Fruit fly (Drosophila melanogaster) whole organism, embryonic: Measurements from ENCODE around the gene Mgat4a.

Source experiments
- Atf3 ChIP-seq: fragments of 200-800 bp; sonication (Bioruptor generic); optimal IDR thresholded peaks from 3 replicates; lab custom pipeline; 2016; ENCODE audit warnings: missing biosample characterization, missing genetic modification characterization
- B-H2 ChIP-seq: fragments of 200-800 bp; sonication (Bioruptor generic); optimal IDR thresholded peaks from 2 replicates; lab custom pipeline; 2018; ENCODE audit warnings: missing biosample characterization, mild to moderate bottlenecking, missing genetic modification characterization
- Bgb ChIP-seq: fragments of 200-800 bp; sonication (Bioruptor generic); IDR thresholded peaks from 2 replicates; pipeline ENCODE4 v1.3.6; 2022; ENCODE audit warnings: missing biosample characterization, missing genetic modification characterization; ENCODE audit not compliant: partially characterized antibody
- CG10209 ChIP-seq: fragments of 200-800 bp; sonication (Bioruptor generic); optimal IDR thresholded peaks from 3 replicates; lab custom pipeline; 2017; ENCODE audit warnings: missing biosample characterization, mild to moderate bottlenecking, missing genetic modification characterization, missing genetic modification reagents
- CG10267 ChIP-seq: fragments of 200-800 bp; sonication (Bioruptor generic); optimal IDR thresholded peaks from 2 replicates; lab custom pipeline; 2018; ENCODE audit warnings: missing biosample characterization, mild to moderate bottlenecking, missing genetic modification characterization, moderate library complexity
- CG10274 ChIP-seq: fragments of 200-800 bp; sonication (Bioruptor generic); optimal IDR thresholded peaks from 3 replicates; lab custom pipeline; 2017; ENCODE audit warnings: missing biosample characterization, mild to moderate bottlenecking, missing genetic modification characterization
- CG10321 ChIP-seq: fragments of 200-800 bp; sonication (Bioruptor generic); IDR thresholded peaks from 2 replicates; pipeline ENCODE4 v1.3.6; 2022; ENCODE audit warnings: missing biosample characterization, missing genetic modification characterization
- CG10366 ChIP-seq: fragments of 200-800 bp; sonication (Bioruptor generic); IDR thresholded peaks from 2 replicates; pipeline ENCODE4 v1.3.6; 2022; ENCODE audit warnings: missing biosample characterization, missing genetic modification characterization
- CG10979 ChIP-seq: fragments of 200-800 bp; sonication (Bioruptor generic); optimal IDR thresholded peaks from 2 replicates; lab custom pipeline; 2018; ENCODE audit warnings: missing biosample characterization, mild to moderate bottlenecking, missing genetic modification characterization, moderate library complexity
- CG11456 ChIP-seq: fragments of 200-800 bp; sonication (Bioruptor generic); IDR thresholded peaks from 3 replicates; pipeline ENCODE4 v1.3.6; 2022; ENCODE audit warnings: missing biosample characterization, missing genetic modification characterization
- CG12391 ChIP-seq: fragments of 200-800 bp; sonication (Bioruptor generic); optimal IDR thresholded peaks from 3 replicates; lab custom pipeline; 2018; ENCODE audit warnings: missing biosample characterization, mild to moderate bottlenecking, missing genetic modification characterization, moderate library complexity
- CG12744 ChIP-seq: fragments of 200-800 bp; sonication (Bioruptor generic); optimal IDR thresholded peaks from 2 replicates; lab custom pipeline; 2016; ENCODE audit warnings: missing biosample characterization, missing genetic modification characterization
- CG13894 ChIP-seq: fragments of 200-800 bp; sonication (Bioruptor generic); optimal IDR thresholded peaks from 3 replicates; lab custom pipeline; 2018; ENCODE audit warnings: missing biosample characterization, mild to moderate bottlenecking, missing genetic modification characterization, moderate library complexity
- CG2116 ChIP-seq: fragments of 200-800 bp; sonication (Bioruptor generic); optimal IDR thresholded peaks from 3 replicates; lab custom pipeline; 2018; ENCODE audit warnings: missing biosample characterization, mild to moderate bottlenecking, missing genetic modification characterization
- CG30431 ChIP-seq: fragments of 200-800 bp; sonication (Bioruptor generic); optimal IDR thresholded peaks from 2 replicates; lab custom pipeline; 2017; ENCODE audit warnings: missing biosample characterization, missing genetic modification characterization
- CG33213 ChIP-seq: fragments of 200-800 bp; sonication (Bioruptor generic); optimal IDR thresholded peaks from 3 replicates; lab custom pipeline; 2016; ENCODE audit warnings: missing biosample characterization, missing genetic modification characterization
- CG33557 ChIP-seq: fragments of 200-800 bp; sonication (Bioruptor generic); optimal IDR thresholded peaks from 2 replicates; lab custom pipeline; 2019; ENCODE audit warnings: missing biosample characterization, mild to moderate bottlenecking, missing genetic modification characterization, moderate library complexity
- CG3407 ChIP-seq: fragments of 200-800 bp; sonication (Bioruptor generic); optimal IDR thresholded peaks from 2 replicates; lab custom pipeline; 2018; ENCODE audit warnings: missing biosample characterization, mild to moderate bottlenecking, missing genetic modification characterization
- CG3847 ChIP-seq: fragments of 200-800 bp; sonication (Bioruptor generic); IDR thresholded peaks from 2 replicates; pipeline ENCODE4 v1.3.6; 2022; ENCODE audit warnings: missing biosample characterization, missing genetic modification characterization
- CG8290 ChIP-seq, 3 experiments: fragments of 200-800 bp; sonication (Bioruptor generic); optimal IDR thresholded peaks; 2 replicates each; lab custom pipeline; 2016 to 2019; ENCODE audit warnings: missing biosample characterization in 3 of 3, missing genetic modification characterization in 3 of 3, mild to moderate bottlenecking in 2 of 3, moderate library complexity in 1 of 3
- CG8359 ChIP-seq: fragments of 200-800 bp; sonication (Bioruptor generic); optimal IDR thresholded peaks from 2 replicates; lab custom pipeline; 2017; ENCODE audit warnings: missing biosample characterization, mild to moderate bottlenecking, missing genetic modification characterization, borderline replicate concordance
- CG9932 ChIP-seq: fragments of 200-800 bp; sonication (Bioruptor generic); IDR thresholded peaks from 2 replicates; pipeline ENCODE4 v1.3.6; 2022; ENCODE audit warnings: missing biosample characterization, missing genetic modification characterization
- D19B ChIP-seq: fragments of 200-800 bp; sonication (Bioruptor generic); optimal IDR thresholded peaks from 2 replicates; lab custom pipeline; 2017; ENCODE audit warnings: missing biosample characterization, mild to moderate bottlenecking, missing genetic modification characterization
- Doc2 ChIP-seq: fragments of 200-800 bp; sonication (Bioruptor generic); IDR thresholded peaks from 2 replicates; pipeline ENCODE4 v1.3.6; 2022; ENCODE audit warnings: missing biosample characterization, missing genetic modification characterization
- Dp ChIP-seq: fragments of 200-800 bp; sonication (Bioruptor generic); optimal IDR thresholded peaks from 2 replicates; lab custom pipeline; 2018; ENCODE audit warnings: missing biosample characterization, mild to moderate bottlenecking, missing genetic modification characterization, moderate library complexity
- HLH54F ChIP-seq: fragments of 200-800 bp; sonication (Bioruptor generic); optimal IDR thresholded peaks from 3 replicates; lab custom pipeline; 2016; ENCODE audit warnings: missing biosample characterization, missing genetic modification characterization
- HLHmδ ChIP-seq: fragments of 200-800 bp; sonication (Bioruptor generic); optimal IDR thresholded peaks from 2 replicates; lab custom pipeline; 2018; ENCODE audit warnings: missing biosample characterization, mild to moderate bottlenecking, missing genetic modification characterization, moderate library complexity
- HmgZ ChIP-seq: fragments of 200-800 bp; sonication (Bioruptor generic); optimal IDR thresholded peaks from 2 replicates; lab custom pipeline; 2018; ENCODE audit warnings: missing biosample characterization, mild to moderate bottlenecking, missing genetic modification characterization
- Lhr ChIP-seq: fragments of 200-800 bp; sonication (Bioruptor generic); optimal IDR thresholded peaks from 3 replicates; lab custom pipeline; 2017; ENCODE audit warnings: mild to moderate bottlenecking, missing biosample characterization, missing genetic modification reagents, missing genetic modification characterization
- Nf-YB ChIP-seq: fragments of 200-800 bp; sonication (Bioruptor generic); optimal IDR thresholded peaks from 3 replicates; lab custom pipeline; 2019; ENCODE audit warnings: missing biosample characterization, mild to moderate bottlenecking, missing genetic modification characterization, moderate library complexity
- Nf-YC ChIP-seq: fragments of 200-800 bp; optimal IDR thresholded peaks from 3 replicates; lab custom pipeline; 2019; ENCODE audit warnings: missing biosample characterization, mild to moderate bottlenecking, missing genetic modification characterization, moderate library complexity
- Opbp ChIP-seq: fragments of 200-800 bp; sonication (Bioruptor generic); IDR thresholded peaks from 3 replicates; pipeline ENCODE4 v1.3.6; 2022; ENCODE audit warnings: missing biosample characterization, missing genetic modification characterization; ENCODE audit not compliant: partially characterized antibody
- Poxn ChIP-seq: fragments of 200-800 bp; sonication (Bioruptor generic); IDR thresholded peaks from 2 replicates; pipeline ENCODE4 v1.3.6; 2022; ENCODE audit warnings: missing biosample characterization, missing genetic modification characterization
- Rfx ChIP-seq: fragments of 200-800 bp; sonication (Bioruptor generic); IDR thresholded peaks from 2 replicates; pipeline ENCODE4 v1.3.6; 2022; ENCODE audit warnings: missing biosample characterization, missing genetic modification characterization
- Xrp1 ChIP-seq: fragments of 200-800 bp; sonication (Bioruptor generic); IDR thresholded peaks from 2 replicates; pipeline ENCODE4 v1.3.6; 2022; ENCODE audit warnings: missing biosample characterization, missing genetic modification characterization
- ab ChIP-seq: fragments of 200-800 bp; sonication (Bioruptor generic); optimal IDR thresholded peaks from 2 replicates; lab custom pipeline; 2016; ENCODE audit warnings: missing biosample characterization, missing genetic modification characterization
- amos ChIP-seq: fragments of 200-800 bp; sonication (Bioruptor generic); IDR thresholded peaks from 2 replicates; pipeline ENCODE4 v1.3.6; 2022; ENCODE audit warnings: missing biosample characterization, missing genetic modification characterization; ENCODE audit not compliant: partially characterized antibody
- bowl ChIP-seq: fragments of 200-800 bp; sonication (Bioruptor generic); IDR thresholded peaks from 2 replicates; pipeline ENCODE4 v1.3.6; 2022; ENCODE audit warnings: missing biosample characterization, missing genetic modification characterization
- jumu ChIP-seq: fragments of 200-800 bp; sonication (Bioruptor generic); optimal IDR thresholded peaks from 3 replicates; lab custom pipeline; 2016; ENCODE audit warnings: missing biosample characterization, missing genetic modification characterization
- mld ChIP-seq: fragments of 200-800 bp; sonication (Bioruptor generic); IDR thresholded peaks from 3 replicates; pipeline ENCODE4 v1.3.6; 2022; ENCODE audit warnings: missing biosample characterization, missing genetic modification characterization; ENCODE audit not compliant: partially characterized antibody
- nerfin-2 ChIP-seq: fragments of 200-800 bp; sonication (Bioruptor generic); IDR thresholded peaks from 2 replicates; pipeline ENCODE4 v1.3.6; 2022; ENCODE audit warnings: missing biosample characterization, missing genetic modification characterization; ENCODE audit not compliant: partially characterized antibody
- onecut ChIP-seq: fragments of 200-800 bp; sonication (Bioruptor generic); IDR thresholded peaks from 2 replicates; pipeline ENCODE4 v1.3.6; 2022; ENCODE audit warnings: missing biosample characterization, missing genetic modification characterization
- repo ChIP-seq: fragments of 200-800 bp; sonication (Bioruptor generic); optimal IDR thresholded peaks from 2 replicates; lab custom pipeline; 2016; ENCODE audit warnings: missing biosample characterization, missing genetic modification characterization
- slbo ChIP-seq: fragments of 200-800 bp; sonication (Bioruptor generic); IDR thresholded peaks from 2 replicates; pipeline ENCODE4 v1.3.6; 2022; ENCODE audit warnings: missing biosample characterization, missing genetic modification characterization
- slou ChIP-seq: fragments of 200-800 bp; sonication (Bioruptor generic); optimal IDR thresholded peaks from 3 replicates; lab custom pipeline; 2016; ENCODE audit warnings: missing biosample characterization, missing genetic modification characterization
- so ChIP-seq: fragments of 200-800 bp; sonication (Bioruptor generic); IDR thresholded peaks from 3 replicates; pipeline ENCODE4 v1.3.6; 2022; ENCODE audit warnings: missing biosample characterization, missing genetic modification characterization
- stc ChIP-seq: fragments of 200-800 bp; sonication (Bioruptor generic); IDR thresholded peaks from 2 replicates; pipeline ENCODE4 v1.3.6; 2022; ENCODE audit warnings: missing biosample characterization, missing genetic modification characterization
- tgo ChIP-seq: fragments of 200-800 bp; sonication (Bioruptor generic); IDR thresholded peaks from 3 replicates; pipeline ENCODE4 v1.3.6; 2022; ENCODE audit warnings: missing biosample characterization, missing genetic modification characterization
- vvl ChIP-seq: fragments of 200-800 bp; sonication (Bioruptor generic); IDR thresholded peaks from 2 replicates; pipeline ENCODE4 v1.3.6; 2022; ENCODE audit warnings: missing biosample characterization, missing genetic modification characterization
- z ChIP-seq: fragments of 200-800 bp; sonication (Bioruptor generic); IDR thresholded peaks from 3 replicates; pipeline ENCODE4 v1.3.6; 2022; ENCODE audit warnings: missing biosample characterization, missing genetic modification characterization
- zfh2 ChIP-seq: fragments of 200-800 bp; sonication (Bioruptor generic); optimal IDR thresholded peaks from 2 replicates; lab custom pipeline; 2016; ENCODE audit warnings: missing biosample characterization, missing genetic modification characterization

Gene Mgat4a

dm6 chr3L:14789676-14790075 is 27.8 kb downstream of the Mgat4a start, which contains the start of gene Helz (continued):
- TF ChIP-seq CG3407 = no peak
- no peak for TF ChIP-seq tgo (GFP tag; lab: Robert Waterston, UW)
- peak; percentile 8 for TF ChIP-seq CG33213
- TF ChIP-seq CG12391 (tag; lab: Kevin White, UChicago) = no peak
- no peak for TF ChIP-seq repo
- no peak for TF ChIP-seq CG30431 (GFP tag; lab: Kevin White, UChicago)
- no peak for TF ChIP-seq Nf-YC (tag; lab: Kevin White, UChicago)
- no peak for TF ChIP-seq slou (GFP tag; lab: Kevin White, UChicago)
- TF ChIP-seq Xrp1 (GFP tag; lab: Robert Waterston, UW) = 0 out of 2 replicates have a peak, but pooled peaks have one; percentile 19
- TF ChIP-seq CG10267 (tag; lab: Kevin White, UChicago) = peak; percentile 67
- TF ChIP-seq CG3847 = peak; percentile 70
- peak; percentile 69 for TF ChIP-seq Rfx (GFP tag; lab: Robert Waterston, UW)
- peak; percentile 30; the same call in 1 of the 3 replicates for TF ChIP-seq CG11456 (GFP tag; lab: Robert Waterston, UW)
- no peak for TF ChIP-seq CG13894 (tag; lab: Kevin White, UChicago)
- TF ChIP-seq Bgb (GFP tag; lab: Robert Waterston, UW) = peak; percentile 35
- TF ChIP-seq CG33557 = no peak
- peak; percentile 66 for TF ChIP-seq amos
- TF ChIP-seq CG9932 (GFP tag; lab: Robert Waterston, UW) = peak; percentile 69
- TF ChIP-seq Poxn (GFP tag; lab: Robert Waterston, UW) = no peak
- TF ChIP-seq CG10321 (GFP tag; lab: Robert Waterston, UW) = no peak; the same call in 1 of the 2 replicates
- TF ChIP-seq onecut (GFP tag; lab: Robert Waterston, UW) = no peak
- TF ChIP-seq bowl (GFP tag; lab: Robert Waterston, UW) = no peak
- TF ChIP-seq vvl = peak; percentile 21; the same call in 1 of the 2 replicates
- TF ChIP-seq D19B (GFP tag; lab: Kevin White, UChicago) = no peak
- no peak for TF ChIP-seq Doc2 (GFP tag; lab: Robert Waterston, UW)
- no peak for TF ChIP-seq Lhr (GFP tag; lab: Kevin White, UChicago)
- TF ChIP-seq zfh2 = peak; percentile 10
- no peak for TF ChIP-seq Atf3
- TF ChIP-seq jumu (GFP tag; lab: Kevin White, UChicago) = no peak
- TF ChIP-seq CG10274 (GFP tag; lab: Kevin White, UChicago) = no peak
- TF ChIP-seq CG2116 = peak; percentile 3
- peak; percentile 58; the same call in 2 of the 3 replicates for TF ChIP-seq Opbp (GFP tag; lab: Robert Waterston, UW)
- peak; percentile 40 for TF ChIP-seq HLHmδ
- TF ChIP-seq CG8290 (GFP tag; optimal IDR thresholded peaks at IDR 0.05; lab: Kevin White, UChicago) = no peak
- TF ChIP-seq CG8290 (tag; optimal IDR thresholded peaks at IDR 0.05; lab: Kevin White, UChicago) = peak in 1 of 2 experiments; percentile 77
- TF ChIP-seq Dp = peak; percentile 96
- TF ChIP-seq CG8359 (GFP tag; lab: Kevin White, UChicago) = no peak
- peak; percentile 39 for TF ChIP-seq HmgZ (tag; lab: Kevin White, UChicago)
- TF ChIP-seq B-H2 (GFP tag; lab: Kevin White, UChicago) = peak; percentile 82
- TF ChIP-seq HLH54F (GFP tag; lab: Kevin White, UChicago) = no peak
- no peak for TF ChIP-seq z (GFP tag; lab: Robert Waterston, UW)
- no peak for TF ChIP-seq stc
- no peak for TF ChIP-seq CG12744
- TF ChIP-seq CG10979 = no peak
- no peak for TF ChIP-seq ab (GFP tag; lab: Kevin White, UChicago)
- no peak for TF ChIP-seq mld (GFP tag; lab: Robert Waterston, UW)
- peak; percentile 75 for TF ChIP-seq slbo (GFP tag; lab: Robert Waterston, UW)
- peak; percentile 31; the same call in 1 of the 2 replicates for TF ChIP-seq nerfin-2 (GFP tag; lab: Robert Waterston, UW)
- no peak for TF ChIP-seq so (GFP tag; lab: Robert Waterston, UW)
- TF ChIP-seq CG10209 (GFP tag; lab: Kevin White, UChicago) = no peak
- no peak for TF ChIP-seq Nf-YB (GFP tag; lab: Kevin White, UChicago)
- no peak for TF ChIP-seq CG10366 (GFP tag; lab: Robert Waterston, UW)
